Fruit fly (Drosophila melanogaster): ENCODE data around the gene CG5646.

CG5646 gene

dm6 chr3R:27595979-27596378, 34.9 kb upstream of the CG5646 start, which contains the start of gene CG5639:
Gene CG5639 (minus strand): TSS chr3R:27596130.
- TF ChIP-seq Eip78C (GFP tag) (peak; percentile 41), Blimp-1 (GFP tag; optimal IDR thresholded peaks at IDR 0.05) (peak; percentile 22), Ets96B (tag; optimal IDR thresholded peaks at IDR 0.05) (no peak), eg (GFP tag; IDR thresholded peaks at IDR 0.05) (0 out of 3 replicates have a peak, but pooled peaks have one; percentile 26)

DNA sequence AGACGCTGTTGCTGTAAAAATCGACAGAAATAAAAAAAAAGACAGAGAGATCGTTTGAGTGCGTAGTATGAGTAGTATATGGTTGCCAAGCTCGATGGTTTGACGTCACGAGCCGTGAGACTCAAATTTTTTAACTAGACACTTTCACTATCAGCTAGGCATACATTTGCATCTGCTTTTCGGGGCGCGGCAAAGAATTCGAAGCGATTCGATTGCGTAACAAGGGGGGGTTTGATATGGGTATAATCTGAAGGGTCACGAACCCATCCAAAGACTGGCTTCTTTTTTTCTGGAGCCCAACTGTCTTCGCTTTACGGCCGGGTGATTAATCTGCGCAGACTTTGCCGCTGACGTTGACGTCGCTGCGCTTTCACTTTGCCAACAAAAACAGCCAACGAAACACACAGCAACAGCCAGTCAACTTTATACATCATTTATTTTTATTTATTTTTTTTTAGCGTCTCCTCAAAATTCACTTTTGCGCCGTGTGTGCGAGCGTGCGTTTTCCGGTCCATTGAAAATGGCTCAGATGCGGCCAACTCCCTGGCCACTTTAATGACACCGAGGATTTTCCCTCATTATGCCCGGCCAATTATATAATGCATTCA, 32.6 kb upstream of the CG5646 start:
- TF ChIP-seq Blimp-1 (GFP tag; optimal IDR thresholded peaks at IDR 0.05) (peak; percentile 37), dac (GFP tag; optimal IDR thresholded peaks at IDR 0.05) (no peak), dsx (GFP tag; optimal IDR thresholded peaks at IDR 0.05; ENCODE audit: poor library complexity, severe bottlenecking) (no peak), svp (GFP tag) (peak; percentile 59), CG15336 (GFP tag; IDR thresholded peaks at IDR 0.05) (no peak)

DNA sequence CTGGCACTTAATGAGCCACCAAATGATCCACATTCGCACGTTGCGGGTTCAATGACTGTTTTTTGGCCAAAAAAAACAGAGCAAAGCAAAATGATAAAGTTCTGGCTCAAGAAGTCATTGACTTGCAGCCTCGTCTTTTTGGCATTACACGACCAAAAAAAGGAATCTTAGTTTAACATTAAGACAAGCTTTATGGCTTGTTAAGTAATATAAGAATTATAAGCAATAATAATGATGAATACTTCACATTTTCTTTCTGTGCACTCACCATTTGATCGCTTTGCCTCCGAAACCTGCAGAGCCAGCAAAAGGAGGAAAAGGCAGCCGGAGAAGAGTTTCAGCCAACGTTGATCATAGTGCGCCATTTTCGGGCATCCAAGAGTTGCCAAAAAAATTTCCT, 32.1 kb upstream of the CG5646 start:
- peak; percentile 47 for TF ChIP-seq Ets21C (GFP tag; optimal IDR thresholded peaks at IDR 0.05)
- peak; percentile 6 for TF ChIP-seq net (GFP tag; optimal IDR thresholded peaks at IDR 0.05)
- peak; percentile 58 for TF ChIP-seq CG31627 (GFP tag; optimal IDR thresholded peaks at IDR 0.05)
- TF ChIP-seq CG6808 (GFP tag; optimal IDR thresholded peaks at IDR 0.05): no peak
- TF ChIP-seq Eip93F (GFP tag; optimal IDR thresholded peaks at IDR 0.05): peak; percentile 17
- TF ChIP-seq CG6792 (GFP tag; optimal IDR thresholded peaks at IDR 0.05): peak; percentile 41
- TF ChIP-seq topi (GFP tag; optimal IDR thresholded peaks at IDR 0.05): peak; percentile 73
- peak; percentile 60 for TF ChIP-seq cyc (GFP tag; optimal IDR thresholded peaks at IDR 0.05)
- TF ChIP-seq CG11294 (GFP tag; IDR thresholded peaks at IDR 0.05): no peak
- peak; percentile 79 for TF ChIP-seq Smox (GFP tag; optimal IDR thresholded peaks at IDR 0.05)
- TF ChIP-seq CG10669 (GFP tag; optimal IDR thresholded peaks at IDR 0.05): no peak
- peak; percentile 85 for TF ChIP-seq esn (GFP tag; optimal IDR thresholded peaks at IDR 0.05)
- TF ChIP-seq Sox15 (GFP tag; optimal IDR thresholded peaks at IDR 0.05): no peak
- TF ChIP-seq achi (GFP tag; optimal IDR thresholded peaks at IDR 0.05): peak; percentile 8
- peak; percentile 22; the same call in 2 of the 3 replicates for TF ChIP-seq CG8119 (GFP tag; IDR thresholded peaks at IDR 0.05)
- peak; percentile 86 for TF ChIP-seq Sox102F (GFP tag; optimal IDR thresholded peaks at IDR 0.05)
- TF ChIP-seq CG9139 (GFP tag; optimal IDR thresholded peaks at IDR 0.05): no peak
- TF ChIP-seq pdm3 (GFP tag; optimal IDR thresholded peaks at IDR 0.05): peak; percentile 33
- no peak for TF ChIP-seq CG4318 (GFP tag; optimal IDR thresholded peaks at IDR 0.05)
- no peak for TF ChIP-seq fkh (GFP tag; optimal IDR thresholded peaks at IDR 0.05)
- peak; percentile 52 for TF ChIP-seq CG32006 (GFP tag; optimal IDR thresholded peaks at IDR 0.05)
- TF ChIP-seq Hr39 (GFP tag; optimal IDR thresholded peaks at IDR 0.05): peak; percentile 69
- no peak for TF ChIP-seq CG11762 (GFP tag; optimal IDR thresholded peaks at IDR 0.05; ENCODE audit: insufficient read depth)
- peak; percentile 76 for TF ChIP-seq lz (GFP tag; optimal IDR thresholded peaks at IDR 0.05)
- TF ChIP-seq Sox14 (GFP tag; optimal IDR thresholded peaks at IDR 0.05): peak; percentile 47
- no peak for TF ChIP-seq spab (GFP tag; optimal IDR thresholded peaks at IDR 0.05)
- TF ChIP-seq CG7368 (GFP tag; optimal IDR thresholded peaks at IDR 0.05): no peak
- peak; percentile 80 for TF ChIP-seq Met (GFP tag; optimal IDR thresholded peaks at IDR 0.05)
- peak; percentile 57 for TF ChIP-seq CG15336 (GFP tag; IDR thresholded peaks at IDR 0.05)

- TF ChIP-seq CG32006 (GFP tag; optimal IDR thresholded peaks at IDR 0.05): no peak
- TF ChIP-seq Hr4 (GFP tag; optimal IDR thresholded peaks at IDR 0.05): no peak
- no peak for TF ChIP-seq CG3032 (tag; optimal IDR thresholded peaks at IDR 0.05)
- no peak for TF ChIP-seq CG10669 (GFP tag; optimal IDR thresholded peaks at IDR 0.05)
- no peak for TF ChIP-seq Met (GFP tag; optimal IDR thresholded peaks at IDR 0.05)
- no peak for TF ChIP-seq CG8632 (GFP tag; optimal IDR thresholded peaks at IDR 0.05)
- TF ChIP-seq Ets21C (GFP tag; optimal IDR thresholded peaks at IDR 0.05): no peak
- TF ChIP-seq CG8319 (GFP tag; optimal IDR thresholded peaks at IDR 0.05): no peak
- no peak for TF ChIP-seq CG6163 (GFP tag; IDR thresholded peaks at IDR 0.05)
- TF ChIP-seq Ets96B (tag; optimal IDR thresholded peaks at IDR 0.05): no peak
- no peak for TF ChIP-seq Hr38 (GFP tag; optimal IDR thresholded peaks at IDR 0.05)
Observed at dm6 chr3R:27582634-27583181, 21.6 kb upstream of the CG5646 start, which contains the start of gene pins. Gene pins (plus strand): TSS chr3R:27582840.

Measured in whole organism, prepupa.